Worm (Caenorhabditis elegans) whole organism, midembryonic: ENCODE measurements around the gene C35A5.4.

ENCODE experiments used
- T22C8.4 ChIP-seq: fragments of 200-800 bp; sonication (Bioruptor generic); IDR thresholded peaks from 2 replicates; pipeline ENCODE4 v1.3.6; 2022; ENCODE audit warnings: missing genetic modification characterization, missing compliant biosample characterization
- cog-1 ChIP-seq: sonication (generic microtip); optimal IDR thresholded peaks from 2 replicates; lab custom pipeline; 2016; ENCODE audit warnings: missing genetic modification characterization, missing compliant biosample characterization
- flt-1 ChIP-seq: fragments of 200-800 bp; sonication (Bioruptor generic); IDR thresholded peaks from 2 replicates; pipeline ENCODE4 v1.3.6; 2022; ENCODE audit warnings: missing genetic modification characterization, missing compliant biosample characterization
- klf-2 ChIP-seq: fragments of 200-800 bp; sonication (Bioruptor generic); conservative IDR thresholded peaks from 2 replicates; pipeline ENCODE4 v1.3.6; 2022; ENCODE audit warnings: missing genetic modification reagents, missing genetic modification characterization, missing compliant biosample characterization
- med-1 ChIP-seq: sonication (generic microtip); optimal IDR thresholded peaks from 2 replicates; lab custom pipeline; 2017; ENCODE audit warnings: missing genetic modification characterization, mild to moderate bottlenecking, missing compliant biosample characterization, antibody characterized with exemption, missing genetic modification reagents; ENCODE audit not compliant: insufficient read depth
- ref-1 ChIP-seq: fragments of 200-800 bp; sonication (Bioruptor generic); conservative IDR thresholded peaks from 2 replicates; pipeline ENCODE4 v1.3.6; 2022; ENCODE audit warnings: missing genetic modification reagents, missing genetic modification characterization, missing compliant biosample characterization
- tab-1 ChIP-seq: fragments of 200-800 bp; sonication (Bioruptor generic); IDR thresholded peaks from 2 replicates; pipeline ENCODE4 v1.3.6; 2022; ENCODE audit warnings: missing genetic modification characterization, missing compliant biosample characterization
- ztf-23 ChIP-seq: fragments of 200-800 bp; sonication (Bioruptor generic); IDR thresholded peaks from 2 replicates; pipeline ENCODE4 v1.3.6; 2022; ENCODE audit warnings: missing genetic modification reagents, missing genetic modification characterization, missing compliant biosample characterization
- ztf-29 ChIP-seq: fragments of 200-800 bp; sonication (Bioruptor generic); IDR thresholded peaks from 2 replicates; pipeline ENCODE4 v1.3.6; 2022; ENCODE audit warnings: missing genetic modification reagents, missing genetic modification characterization, missing compliant biosample characterization

C35A5.4 gene

ce11 chrV:10496733-10497132, at the start of gene C35A5.4:
Gene C35A5.4, plus strand, starts transcription at chrV:10497033.
- TF ChIP-seq ref-1 (GFP tag; lab: Robert Waterston, UW) (no peak), ztf-23 (GFP tag; lab: Robert Waterston, UW) (no peak), flt-1 (GFP tag; lab: Robert Waterston, UW) (no peak), tab-1 (GFP tag; lab: Robert Waterston, UW) (no peak), med-1 (no peak), ztf-29 (GFP tag; lab: Robert Waterston, UW) (no peak)

- TF ChIP-seq flt-1 (GFP tag; lab: Robert Waterston, UW) (peak; percentile 60; the same call in 1 of the 2 replicates), ref-1 (GFP tag; lab: Robert Waterston, UW) (0 out of 2 replicates have a peak, but pooled peaks have one; percentile 53), ztf-23 (GFP tag; lab: Robert Waterston, UW) (peak; percentile 54; the same call in 1 of the 2 replicates), ztf-29 (GFP tag; lab: Robert Waterston, UW) (peak; percentile 51; the same call in 1 of the 2 replicates), tab-1 (GFP tag; lab: Robert Waterston, UW) (0 out of 2 replicates have a peak, but pooled peaks have one; percentile 6)
These were observed 47.5 kb upstream of the C35A5.4 start for ce11 chrV:10449302-10449701.

DNA sequence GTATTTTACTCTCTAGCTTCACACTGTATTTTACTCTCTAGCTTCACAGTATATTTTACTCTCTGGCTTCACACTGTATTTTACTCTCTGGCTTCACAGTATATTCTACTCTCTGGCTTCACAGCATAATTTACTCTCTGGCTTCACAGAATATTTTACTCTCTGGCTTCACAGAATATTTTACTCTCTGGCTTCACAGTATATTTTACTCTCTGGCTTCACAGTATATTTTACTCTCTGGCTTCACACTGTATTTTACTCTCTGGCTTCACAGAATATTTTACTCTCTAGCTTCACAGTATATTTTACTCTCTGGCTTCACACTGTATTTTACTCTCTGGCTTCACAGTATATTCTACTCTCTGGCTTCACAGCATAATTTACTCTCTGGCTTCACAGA, 46.9 kb upstream of the C35A5.4 start:
- 0 out of 2 replicates have a peak, but pooled peaks have one; percentile 7 for TF ChIP-seq ref-1 (GFP tag; lab: Robert Waterston, UW)

- peak; percentile 90 for TF ChIP-seq flt-1 (GFP tag; lab: Robert Waterston, UW)
- TF ChIP-seq ref-1 (GFP tag; lab: Robert Waterston, UW): peak; percentile 61; the same call in 1 of the 2 replicates
- TF ChIP-seq ztf-23 (GFP tag; lab: Robert Waterston, UW): peak; percentile 85
- peak; percentile 89 for TF ChIP-seq klf-2 (GFP tag; lab: Robert Waterston, UW)
These were observed 46.5 kb upstream of the C35A5.4 start for ce11 chrV:10450355-10450754.

DNA sequence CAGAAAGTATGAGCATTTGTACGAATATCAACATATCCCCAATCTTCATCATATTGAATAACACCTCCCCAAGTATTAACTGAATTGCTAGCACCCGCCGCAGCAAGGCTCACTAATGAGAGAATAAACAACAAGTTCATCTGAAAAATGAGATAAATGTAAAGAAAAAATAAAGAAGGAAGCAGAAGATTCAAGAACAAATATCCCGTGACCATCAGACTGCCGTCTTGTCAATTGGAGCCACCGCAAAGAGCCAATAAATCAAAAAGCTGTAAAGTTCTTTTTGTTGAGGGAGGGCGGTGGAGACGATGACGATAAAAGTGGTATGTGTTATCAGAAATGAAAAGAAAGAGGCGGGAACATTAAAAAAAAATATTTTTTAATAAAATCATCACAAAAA, 43.4 kb upstream of the C35A5.4 start, which contains the start of gene Y32F6A.5:
Y32F6A.5 (minus strand) TSS at position 140 of the 400 bp plus-strand sequence.
- TF ChIP-seq tab-1 (GFP tag; lab: Robert Waterston, UW): no peak
- TF ChIP-seq med-1: no peak
- no peak for TF ChIP-seq T22C8.4 (GFP tag; lab: Robert Waterston, UW)
- no peak for TF ChIP-seq ztf-23 (GFP tag; lab: Robert Waterston, UW)
- no peak for TF ChIP-seq ztf-29 (GFP tag; lab: Robert Waterston, UW)

- TF ChIP-seq tab-1 (GFP tag; lab: Robert Waterston, UW) (no peak), ztf-29 (GFP tag; lab: Robert Waterston, UW) (no peak), ref-1 (GFP tag; lab: Robert Waterston, UW) (no peak), med-1 (no peak), klf-2 (GFP tag; lab: Robert Waterston, UW) (no peak), flt-1 (GFP tag; lab: Robert Waterston, UW) (no peak), ztf-23 (GFP tag; lab: Robert Waterston, UW) (no peak), cog-1 (no peak), T22C8.4 (GFP tag; lab: Robert Waterston, UW) (no peak)
These were observed 39.6 kb upstream of the C35A5.4 start, which contains the start of gene F22E12.1 for ce11 chrV:10457247-10457646. Gene F22E12.1, minus strand, starts transcription at chrV:10457347.

DNA sequence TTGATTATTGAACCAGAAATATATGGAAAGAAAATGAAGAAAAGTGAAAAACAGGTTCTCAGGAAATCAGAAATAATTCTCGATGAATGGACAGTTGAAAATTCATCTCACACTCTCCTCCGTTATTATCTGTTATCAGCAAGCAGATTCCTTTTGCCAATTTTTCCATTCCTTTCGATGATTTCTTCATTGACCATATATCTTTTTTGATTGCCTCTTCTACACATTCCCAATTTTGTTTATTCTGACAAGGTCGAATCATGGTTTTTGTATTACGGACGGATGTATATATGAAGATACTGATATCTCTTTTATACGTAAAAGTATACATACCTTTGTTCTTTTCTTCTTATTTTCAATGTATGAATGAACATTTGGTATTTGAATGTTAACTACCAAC, 36.1 kb upstream of the C35A5.4 start:
- TF ChIP-seq ztf-29 (GFP tag; lab: Robert Waterston, UW): no peak
- TF ChIP-seq flt-1 (GFP tag; lab: Robert Waterston, UW): no peak
- TF ChIP-seq klf-2 (GFP tag; lab: Robert Waterston, UW): no peak
- TF ChIP-seq med-1: no peak
- no peak for TF ChIP-seq cog-1
- no peak for TF ChIP-seq ztf-23 (GFP tag; lab: Robert Waterston, UW)
- TF ChIP-seq tab-1 (GFP tag; lab: Robert Waterston, UW): no peak
- TF ChIP-seq ref-1 (GFP tag; lab: Robert Waterston, UW): no peak
- TF ChIP-seq T22C8.4 (GFP tag; lab: Robert Waterston, UW): no peak

DNA sequence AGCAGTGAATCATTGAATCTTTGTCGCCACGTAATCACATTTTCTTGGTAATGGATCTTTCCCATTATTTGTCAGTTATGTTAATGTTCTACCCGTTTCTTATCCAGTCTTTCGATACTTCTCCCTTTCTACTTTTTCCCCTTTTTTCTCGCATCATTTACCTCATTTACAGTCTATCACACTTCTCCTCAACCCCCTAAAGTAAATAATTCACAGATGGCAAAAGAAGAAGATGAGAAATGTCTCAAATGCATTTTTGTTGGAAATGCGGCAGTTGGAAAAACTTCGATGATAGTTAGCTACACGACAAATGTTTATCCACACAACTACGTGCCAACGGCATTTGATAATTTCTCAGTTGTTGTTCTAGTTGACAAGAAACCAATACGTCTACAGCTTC, 34.8 kb upstream of the C35A5.4 start, which contains the start of gene chw-1:
chw-1 (plus strand) TSS at position 217 of the 400 bp plus-strand sequence.
- TF ChIP-seq ref-1 (GFP tag; lab: Robert Waterston, UW): no peak
- TF ChIP-seq T22C8.4 (GFP tag; lab: Robert Waterston, UW): no peak
- no peak for TF ChIP-seq ztf-23 (GFP tag; lab: Robert Waterston, UW)
- no peak for TF ChIP-seq ztf-29 (GFP tag; lab: Robert Waterston, UW)
- TF ChIP-seq med-1: no peak
- TF ChIP-seq tab-1 (GFP tag; lab: Robert Waterston, UW): no peak
- TF ChIP-seq flt-1 (GFP tag; lab: Robert Waterston, UW): no peak
- TF ChIP-seq klf-2 (GFP tag; lab: Robert Waterston, UW): no peak

- TF ChIP-seq T22C8.4 (GFP tag; lab: Robert Waterston, UW) (no peak), ref-1 (GFP tag; lab: Robert Waterston, UW) (no peak)
These were observed 33.6 kb upstream of the C35A5.4 start, which contains the start of gene F22E12.3 for ce11 chrV:10463276-10463675. Gene F22E12.3, minus strand, starts transcription at chrV:10463376.

DNA sequence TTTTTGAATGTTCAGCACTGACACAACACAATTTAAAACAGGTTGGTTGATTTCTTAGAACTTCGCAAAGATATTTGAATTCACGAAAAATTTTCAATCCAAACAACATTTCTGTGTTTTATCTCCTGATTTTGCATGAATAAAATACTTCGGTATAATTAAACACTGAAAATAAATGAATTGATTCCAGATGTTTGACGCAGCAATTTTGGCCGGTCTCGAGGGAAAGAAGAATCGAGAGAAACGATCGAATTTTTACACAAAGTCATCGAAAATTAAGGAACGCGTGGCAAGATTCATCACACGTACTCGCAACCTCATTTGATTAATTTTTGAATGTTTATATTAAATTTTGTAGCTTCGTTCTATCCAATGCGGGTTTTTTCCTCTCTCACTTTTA, 32.7 kb upstream of the C35A5.4 start:
- TF ChIP-seq tab-1 (GFP tag; lab: Robert Waterston, UW): no peak
- no peak for TF ChIP-seq ztf-23 (GFP tag; lab: Robert Waterston, UW)
- TF ChIP-seq med-1: no peak
- no peak for TF ChIP-seq flt-1 (GFP tag; lab: Robert Waterston, UW)
- no peak for TF ChIP-seq T22C8.4 (GFP tag; lab: Robert Waterston, UW)
- TF ChIP-seq ztf-29 (GFP tag; lab: Robert Waterston, UW): no peak
- TF ChIP-seq cog-1: no peak
- no peak for TF ChIP-seq klf-2 (GFP tag; lab: Robert Waterston, UW)
- TF ChIP-seq ref-1 (GFP tag; lab: Robert Waterston, UW): no peak
